Fruit fly (Drosophila melanogaster) Kc167 (cell line): ENCODE data around the gene CG18420.

Source experiments
- Myc ChIP-seq: fragments of >200 bp; optimal IDR thresholded peaks from 2 replicates; lab custom pipeline; 2017; ENCODE audit warnings: missing external identifiers
- h ChIP-seq: fragments of >200 bp; optimal IDR thresholded peaks from 3 replicates; lab custom pipeline; 2018; ENCODE audit warnings: missing external identifiers
- psq ChIP-seq: fragments of >200 bp; optimal IDR thresholded peaks from 2 replicates; lab custom pipeline; 2017; ENCODE audit warnings: missing external identifiers

- TF ChIP-seq h (lab: Kevin White, UChicago) (no peak), psq (lab: Kevin White, UChicago) (no peak), Myc (no peak)
Observed at dm6 chr2L:14802034-14802433, 5.6 kb upstream of the CG18420 start, which contains the start of gene CG33308.
